Worm (Caenorhabditis elegans): ENCODE data around the gene R09H10.3.
A peak's percentile ranks its signal among the peaks of the same experiment; 100 is the strongest.

The R09H10.3 gene

DNA sequence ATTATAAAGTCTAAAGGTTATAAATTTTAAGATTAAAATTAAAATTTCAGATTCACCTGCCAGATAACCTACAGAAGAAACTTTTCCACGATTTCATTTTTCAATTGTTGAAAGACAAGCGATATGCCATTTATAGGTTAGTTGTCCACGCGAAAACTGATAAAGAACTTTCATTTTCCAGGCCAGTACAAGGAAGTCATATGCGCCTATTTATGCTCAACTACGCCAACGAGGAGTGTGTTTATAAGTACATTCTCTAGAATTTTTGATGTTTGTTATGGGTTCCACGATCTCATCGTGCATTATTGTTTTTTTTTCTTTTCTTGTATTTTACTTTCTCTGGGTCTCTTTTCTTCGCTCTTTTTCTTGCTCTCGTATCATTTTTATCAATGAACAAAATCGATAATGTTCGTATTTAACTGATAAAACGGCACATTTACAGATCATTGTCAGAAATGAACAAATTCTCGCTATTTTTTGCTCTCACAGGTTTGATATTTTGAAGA is at the start of gene R09H10.3:
Gene R09H10.3 (plus strand): TSS at position 456 of the 506 bp plus-strand sequence.
- no peak for TF ChIP-seq ceh-20 (GFP tag; IDR thresholded peaks at IDR 0.05)
- TF ChIP-seq aha-1 (tag), result peak; percentile 45
- peak; percentile 14 for TF ChIP-seq nhr-28 (tag; optimal IDR thresholded peaks at IDR 0.05)
- no peak for TF ChIP-seq nhr-111 (GFP tag; optimal IDR thresholded peaks at IDR 0.05)
- no peak for TF ChIP-seq hlh-30 (tag; optimal IDR thresholded peaks at IDR 0.05; ENCODE audit: insufficient read depth)
- TF ChIP-seq daf-16 (GFP tag; optimal IDR thresholded peaks at IDR 0.05), result no peak
- TF ChIP-seq daf-16 (tag; optimal IDR thresholded peaks at IDR 0.05), result peak; percentile 86
- TF ChIP-seq mdl-1 (tag; optimal IDR thresholded peaks at IDR 0.05), result peak in 1 of 2 experiments; percentile 21

DNA sequence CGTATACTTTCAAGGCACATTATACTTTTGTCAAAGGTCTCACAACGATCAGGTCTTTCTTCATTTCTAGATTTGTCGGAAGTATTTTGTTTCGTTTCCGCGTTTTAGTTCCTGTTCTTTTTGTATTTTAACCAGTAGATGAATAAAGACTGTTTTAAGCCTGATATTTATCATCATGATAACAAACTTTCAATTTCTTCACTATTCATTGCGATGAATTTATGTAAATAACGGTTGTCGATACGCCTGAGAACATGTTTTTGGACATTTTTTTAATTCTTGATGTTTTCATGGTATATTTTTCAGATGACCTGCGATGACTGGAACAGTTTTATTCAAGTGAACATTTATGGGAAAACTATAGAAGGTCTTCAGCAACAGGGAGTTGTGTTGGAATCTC is 48.4 kb upstream of the R09H10.3 start, which contains the start of gene zim-3:
Gene zim-3 (plus strand): TSS at position 301 of the 400 bp plus-strand sequence.
- TF ChIP-seq F10B5.3 (tag; optimal IDR thresholded peaks at IDR 0.05) (no peak), daf-16 (GFP tag; optimal IDR thresholded peaks at IDR 0.05) (no peak), daf-16 (tag; optimal IDR thresholded peaks at IDR 0.05) (no peak), saeg-2 (GFP tag; IDR thresholded peaks at IDR 0.05) (no peak), arid-1 (GFP tag; conservative IDR thresholded peaks at IDR 0.05) (no peak), lir-3 (tag; optimal IDR thresholded peaks at IDR 0.05) (no peak), fos-1 (tag; optimal IDR thresholded peaks at IDR 0.05) (no peak), mdt-29 (GFP tag; IDR thresholded peaks at IDR 0.05) (no peak), nhr-11 (tag; optimal IDR thresholded peaks at IDR 0.05) (no peak), R02D3.7 (tag; optimal IDR thresholded peaks at IDR 0.05) (no peak), nhr-42 (GFP tag; IDR thresholded peaks at IDR 0.05) (no peak)

DNA sequence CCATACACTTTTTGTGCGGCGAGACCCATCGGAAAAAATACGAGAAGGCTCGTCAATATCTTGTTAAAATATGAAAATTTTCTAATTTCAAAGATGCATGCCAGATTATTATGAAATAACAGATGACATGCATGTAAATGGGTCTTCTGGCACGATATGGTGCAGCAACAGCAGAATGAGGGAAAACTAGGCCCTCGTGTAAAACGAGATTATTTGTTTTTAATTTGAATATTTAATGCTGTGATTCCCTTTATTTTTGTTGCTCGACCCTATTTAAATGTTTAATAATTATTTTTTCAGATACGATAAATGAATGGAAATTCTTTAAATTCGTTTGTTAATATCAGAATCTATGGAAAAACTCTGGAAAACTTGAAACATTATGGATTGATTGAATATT is 45.2 kb upstream of the R09H10.3 start, which contains the start of gene him-8:
Gene him-8 (plus strand): TSS at position 301 of the 400 bp plus-strand sequence.
- no peak for TF ChIP-seq tra-1 (GFP tag; IDR thresholded peaks at IDR 0.05)
- TF ChIP-seq php-3 (GFP tag; IDR thresholded peaks at IDR 0.05), result no peak
- TF ChIP-seq daf-16 (GFP tag; optimal IDR thresholded peaks at IDR 0.05), result no peak
- no peak for TF ChIP-seq daf-16 (tag; optimal IDR thresholded peaks at IDR 0.05)
- no peak for TF ChIP-seq T26A8.4 (GFP tag; IDR thresholded peaks at IDR 0.05)
- TF ChIP-seq zfp-3 (GFP tag; conservative IDR thresholded peaks at IDR 0.05), result no peak
- no peak for TF ChIP-seq gei-8 (GFP tag; optimal IDR thresholded peaks at IDR 0.05)
- no peak for TF ChIP-seq F49E8.2 (tag; optimal IDR thresholded peaks at IDR 0.05; ENCODE audit: borderline replicate concordance)
- no peak for TF ChIP-seq lir-3 (tag; optimal IDR thresholded peaks at IDR 0.05)
- TF ChIP-seq hlh-11 (tag; optimal IDR thresholded peaks at IDR 0.05), result no peak
- TF ChIP-seq hif-1 (tag; optimal IDR thresholded peaks at IDR 0.05), result no peak
- no peak for TF ChIP-seq snpc-4 (tag; optimal IDR thresholded peaks at IDR 0.05)
- TF ChIP-seq zag-1 (tag; optimal IDR thresholded peaks at IDR 0.05), result no peak
- TF ChIP-seq attf-4 (tag; optimal IDR thresholded peaks at IDR 0.05), result no peak

DNA sequence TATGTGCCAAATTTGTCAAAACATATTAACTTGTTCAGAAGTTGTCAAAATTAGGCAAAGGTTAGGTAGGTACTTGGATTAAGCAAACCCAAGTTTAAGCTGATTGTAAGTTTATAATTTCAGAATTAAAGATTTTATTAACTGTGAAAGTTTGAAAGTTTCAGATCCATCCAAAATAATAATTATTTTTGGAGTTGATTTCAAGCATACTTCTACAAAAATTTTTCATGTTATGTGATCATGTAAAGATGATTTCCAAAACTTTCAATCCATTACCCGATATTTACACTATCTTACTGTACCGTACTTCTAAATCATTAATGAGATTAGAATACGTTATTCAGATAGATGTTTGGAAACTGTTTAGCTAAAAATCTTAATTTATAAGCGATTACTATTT is 42.2 kb upstream of the R09H10.3 start:
- TF ChIP-seq lir-3 (tag; optimal IDR thresholded peaks at IDR 0.05) (no peak), aha-1 (tag) (peak; percentile 97)

DNA sequence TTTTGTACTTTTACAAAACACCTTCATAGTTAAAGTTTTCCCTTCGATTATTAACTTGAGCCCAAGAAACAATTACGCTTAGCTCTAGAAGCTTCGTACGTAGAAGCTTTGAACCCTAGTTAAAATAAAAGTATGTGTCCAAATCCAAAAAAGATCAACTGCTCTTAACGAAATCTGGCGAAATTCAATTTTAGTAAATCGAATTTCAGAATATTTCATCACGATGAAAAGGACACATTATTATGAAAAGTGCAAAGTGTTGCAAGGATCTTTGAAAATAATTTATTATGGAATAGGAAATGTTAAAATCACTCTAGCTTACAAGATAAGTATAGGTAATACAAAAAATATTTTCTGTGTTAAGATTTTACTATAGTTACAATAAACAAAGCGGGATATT is 41.5 kb upstream of the R09H10.3 start:
- TF ChIP-seq T26A8.4 (GFP tag; IDR thresholded peaks at IDR 0.05) (no peak), zip-2 (tag; optimal IDR thresholded peaks at IDR 0.05) (no peak), cey-2 (tag; optimal IDR thresholded peaks at IDR 0.05; ENCODE audit: borderline replicate concordance, insufficient read depth) (no peak), ces-1 (GFP tag; optimal IDR thresholded peaks at IDR 0.05) (peak; percentile 68), madf-9 (GFP tag; conservative IDR thresholded peaks at IDR 0.05) (no peak)
